Worm (Caenorhabditis elegans) whole organism, L4 larva: ENCODE data around the gene Y6G8.8.

ENCODE experiments used
- D1046.2 ChIP-seq: fragments of 200-800 bp; sonication (Bioruptor generic); IDR thresholded peaks from 2 replicates; pipeline ENCODE4 v1.3.6; 2022; ENCODE audit warnings: missing genetic modification characterization, missing compliant biosample characterization
- aly-2 ChIP-seq: sonication (generic microtip); optimal IDR thresholded peaks from 2 replicates; lab custom pipeline; 2018; ENCODE audit warnings: missing biosample characterization, missing genetic modification characterization
- attf-4 ChIP-seq: sonication (generic microtip); optimal IDR thresholded peaks from 3 replicates; lab custom pipeline; 2017; ENCODE audit warnings: missing biosample characterization, missing genetic modification characterization
- gei-8 ChIP-seq: fragments of 200-800 bp; sonication (Bioruptor generic); optimal IDR thresholded peaks from 2 replicates; lab custom pipeline; 2018; ENCODE audit warnings: mild to moderate bottlenecking, missing genetic modification characterization, missing compliant biosample characterization
- nhr-237 ChIP-seq: sonication (generic microtip); optimal IDR thresholded peaks from 2 replicates; lab custom pipeline; 2017; ENCODE audit warnings: missing biosample characterization, missing genetic modification characterization
- nhr-48 ChIP-seq: sonication (generic microtip); optimal IDR thresholded peaks from 2 replicates; lab custom pipeline; 2016; ENCODE audit warnings: mild to moderate bottlenecking, missing genetic modification characterization, missing compliant biosample characterization
- snpc-4 ChIP-seq: fragments of 150-350 bp; optimal IDR thresholded peaks from 2 replicates; lab custom pipeline; 2014; ENCODE audit warnings: missing biosample characterization, missing genetic modification characterization
- unc-130 ChIP-seq: sonication (generic microtip); optimal IDR thresholded peaks from 2 replicates; lab custom pipeline; 2016; ENCODE audit warnings: missing genetic modification reagents, missing genetic modification characterization, missing compliant biosample characterization
- zag-1 ChIP-seq: fragments of 150-350 bp; optimal IDR thresholded peaks from 2 replicates; lab custom pipeline; 2014; ENCODE audit warnings: missing biosample characterization, missing genetic modification characterization

DNA sequence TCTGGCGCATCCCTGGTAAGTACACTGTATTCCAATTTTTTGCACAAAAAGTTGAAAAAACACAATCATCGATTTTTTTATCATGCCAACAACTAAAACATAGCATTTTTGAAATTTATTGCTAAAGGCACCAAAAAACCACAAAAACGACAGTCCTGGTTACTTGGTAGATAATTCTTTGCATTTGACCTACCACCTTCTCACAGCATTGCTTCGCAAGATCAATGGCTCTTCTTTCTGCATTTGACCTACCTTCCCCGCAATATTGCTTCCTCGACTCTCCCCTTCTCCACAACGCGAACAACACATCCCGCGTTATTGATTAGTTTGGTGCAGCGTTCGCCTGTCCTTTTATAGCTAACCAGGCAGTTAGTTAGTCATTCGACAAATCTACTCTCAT, 18.8 kb upstream of the Y6G8.8 start, which contains the start of gene ztf-25:
- TF ChIP-seq attf-4 (no peak), unc-130 (GFP tag; lab: Kevin White, UChicago) (no peak), nhr-48 (no peak), aly-2 (no peak), snpc-4 (tag; lab: Kevin White, UChicago) (no peak), D1046.2 (GFP tag; lab: Robert Waterston, UW) (no peak), nhr-237 (no peak), zag-1 (tag; lab: Kevin White, UChicago) (no peak), gei-8 (GFP tag; lab: Kevin White, UChicago) (no peak)
